Worm (Caenorhabditis elegans): ENCODE results near the gene srt-73.

DNA sequence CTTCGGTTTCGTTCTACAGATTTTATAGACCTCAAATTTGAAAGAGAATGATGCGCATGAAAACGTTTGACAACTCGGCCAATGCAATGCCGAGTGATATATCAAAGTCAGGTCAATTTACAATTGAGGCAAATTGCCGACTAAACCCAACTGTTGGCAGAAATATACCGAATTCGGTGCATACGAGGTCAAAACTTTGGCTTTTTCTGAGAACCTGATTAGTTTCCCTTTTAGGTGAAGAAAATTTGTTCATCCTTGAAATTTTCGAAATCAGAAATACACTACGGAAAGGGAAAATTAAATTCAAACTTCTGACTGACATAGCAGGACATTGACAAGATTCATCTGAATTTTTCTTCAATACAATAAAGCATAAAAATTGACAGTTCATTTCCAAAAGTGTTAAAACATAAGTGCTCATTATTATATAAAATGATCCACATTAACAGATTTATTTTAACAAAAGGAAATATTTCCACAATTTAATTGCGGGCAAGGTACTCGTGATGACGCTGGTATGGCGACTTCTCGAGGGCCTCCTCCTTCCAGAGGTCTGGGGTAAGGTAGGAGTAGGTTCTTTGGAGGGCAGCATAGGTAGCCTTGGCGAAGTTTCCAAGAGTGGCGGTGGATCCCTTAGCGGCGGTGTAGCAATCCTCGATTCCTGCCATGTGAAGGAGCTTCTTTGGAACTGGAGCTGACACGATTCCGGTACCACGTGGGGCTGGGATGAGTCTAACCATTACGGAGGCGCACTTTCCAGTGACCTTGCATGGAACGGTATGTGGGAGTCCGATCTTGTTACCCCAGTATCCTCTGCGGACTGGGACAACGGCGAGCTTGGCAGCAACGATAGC lies 46.1 kb downstream of the srt-73 start:
- TF ChIP-seq lsy-2 (tag; optimal IDR thresholded peaks at IDR 0.05) (no peak), skn-1 (tag; optimal IDR thresholded peaks at IDR 0.05) (no peak), nhr-77 (tag; optimal IDR thresholded peaks at IDR 0.05) (no peak), unc-39 (tag; optimal IDR thresholded peaks at IDR 0.05) (no peak), lin-13 (GFP tag; optimal IDR thresholded peaks at IDR 0.05) (no peak), ZK546.5 (tag; optimal IDR thresholded peaks at IDR 0.05) (no peak)

Measured in whole organism, L2 larva.